Fruit fly (Drosophila melanogaster) S2 (cell line): ENCODE data around the gene CG32425.

Source experiments
- CG8478 ChIP-seq: fragments of >200 bp; optimal IDR thresholded peaks from 2 replicates; lab custom pipeline; 2018
- CTCF ChIP-seq, 2 experiments: fragments of >200 bp; optimal IDR thresholded peaks; 2 replicates each; lab custom pipeline; 2018

- no peak for TF ChIP-seq CG8478 (lab: Kevin White, UChicago)
- TF ChIP-seq CTCF (optimal IDR thresholded peaks at IDR 0.05; lab: Kevin White, UChicago), result no peak
Measured at dm6 chr3L:20511499-20512108, 14.5 kb downstream of the CG32425 start.
